Worm (Caenorhabditis elegans) whole organism, mixed stage, embryonic: ENCODE results near the gene K02F6.7.

ENCODE experiments used
- M03D4.4 ChIP-seq: sonication (generic microtip); optimal IDR thresholded peaks from 2 replicates; lab custom pipeline; 2017; ENCODE audit warnings: mild to moderate bottlenecking, missing genetic modification characterization, missing compliant biosample characterization
- bed-3 ChIP-seq: fragments of 200-800 bp; sonication (Bioruptor generic); optimal IDR thresholded peaks from 3 replicates; lab custom pipeline; 2018; ENCODE audit warnings: mild to moderate bottlenecking, missing genetic modification characterization, moderate library complexity, missing compliant biosample characterization
- blmp-1 ChIP-seq: fragments of 150-350 bp; optimal IDR thresholded peaks from 2 replicates; lab custom pipeline; 2014; ENCODE audit warnings: missing biosample characterization, missing genetic modification characterization
- ceh-43 ChIP-seq: fragments of 200-800 bp; sonication (Bioruptor generic); optimal IDR thresholded peaks from 2 replicates; lab custom pipeline; 2018; ENCODE audit warnings: mild to moderate bottlenecking, missing genetic modification characterization, moderate library complexity, missing compliant biosample characterization
- ceh-83 ChIP-seq: fragments of 200-800 bp; sonication (Bioruptor generic); optimal IDR thresholded peaks from 2 replicates; lab custom pipeline; 2018; ENCODE audit warnings: mild to moderate bottlenecking, missing genetic modification characterization, missing compliant biosample characterization
- ces-1 ChIP-seq: fragments of 150-350 bp; optimal IDR thresholded peaks from 2 replicates; lab custom pipeline; 2014; ENCODE audit warnings: missing biosample characterization, missing genetic modification reagents, missing genetic modification characterization
- drap-1 ChIP-seq: fragments of 200-800 bp; sonication (Bioruptor generic); optimal IDR thresholded peaks from 3 replicates; lab custom pipeline; 2018; ENCODE audit warnings: mild to moderate bottlenecking, missing genetic modification characterization, missing compliant biosample characterization
- elt-1 ChIP-seq: sonication (generic microtip); optimal IDR thresholded peaks from 2 replicates; lab custom pipeline; 2017; ENCODE audit warnings: missing genetic modification characterization, mild to moderate bottlenecking, missing compliant biosample characterization, antibody characterized with exemption, moderate library complexity, borderline replicate concordance; ENCODE audit not compliant: insufficient read depth
- elt-3 ChIP-seq: fragments of 150-350 bp; optimal IDR thresholded peaks from 2 replicates; lab custom pipeline; 2014; ENCODE audit warnings: missing biosample characterization, missing genetic modification characterization
- ham-2 ChIP-seq: fragments of 200-800 bp; sonication (Bioruptor generic); optimal IDR thresholded peaks from 2 replicates; lab custom pipeline; 2018; ENCODE audit warnings: mild to moderate bottlenecking, missing genetic modification characterization, missing compliant biosample characterization
- hlh-1 ChIP-seq: fragments of 150-350 bp; optimal IDR thresholded peaks from 2 replicates; lab custom pipeline; 2014; ENCODE audit warnings: missing biosample characterization, missing genetic modification reagents, missing genetic modification characterization
- lin-13 ChIP-seq: fragments of 150-350 bp; optimal IDR thresholded peaks from 2 replicates; lab custom pipeline; 2014; ENCODE audit warnings: missing biosample characterization, missing genetic modification characterization
- lin-32 ChIP-seq: fragments of 200-800 bp; sonication (Bioruptor generic); optimal IDR thresholded peaks from 2 replicates; lab custom pipeline; 2018; ENCODE audit warnings: mild to moderate bottlenecking, missing genetic modification characterization, missing compliant biosample characterization
- lsy-2 ChIP-seq: fragments of 150-350 bp; optimal IDR thresholded peaks from 2 replicates; lab custom pipeline; 2014; ENCODE audit warnings: missing biosample characterization, missing genetic modification characterization
- mab-5 ChIP-seq: fragments of 150-350 bp; optimal IDR thresholded peaks from 2 replicates; lab custom pipeline; 2014; ENCODE audit warnings: missing biosample characterization, missing genetic modification characterization
- mep-1 ChIP-seq: fragments of 150-350 bp; optimal IDR thresholded peaks from 2 replicates; lab custom pipeline; 2017; ENCODE audit warnings: missing biosample characterization, missing genetic modification reagents, missing genetic modification characterization, inconsistent platforms
- mls-2 ChIP-seq: sonication (generic microtip); optimal IDR thresholded peaks from 2 replicates; lab custom pipeline; 2016; ENCODE audit warnings: mild to moderate bottlenecking, missing genetic modification characterization, moderate library complexity, missing compliant biosample characterization
- nhr-12 ChIP-seq: fragments of 150-350 bp; optimal IDR thresholded peaks from 2 replicates; lab custom pipeline; 2014; ENCODE audit warnings: missing biosample characterization, missing genetic modification characterization
- nhr-2 ChIP-seq: fragments of 150-350 bp; optimal IDR thresholded peaks from 2 replicates; lab custom pipeline; 2014; ENCODE audit warnings: missing biosample characterization, missing genetic modification characterization
- nhr-237 ChIP-seq: fragments of 150-350 bp; optimal IDR thresholded peaks from 2 replicates; lab custom pipeline; 2014; ENCODE audit warnings: missing biosample characterization, missing genetic modification characterization
- nhr-28 ChIP-seq: fragments of 150-350 bp; optimal IDR thresholded peaks from 2 replicates; lab custom pipeline; 2014; ENCODE audit warnings: missing biosample characterization, missing genetic modification characterization
- nhr-76 ChIP-seq: sonication (generic microtip); optimal IDR thresholded peaks from 2 replicates; lab custom pipeline; 2017; ENCODE audit warnings: missing biosample characterization, missing genetic modification characterization
- pha-4 ChIP-seq: fragments of 150-350 bp; optimal IDR thresholded peaks from 2 replicates; lab custom pipeline; 2018; ENCODE audit warnings: missing biosample characterization, missing genetic modification reagents, missing genetic modification characterization
- sem-2 ChIP-seq: fragments of 200-800 bp; sonication (Bioruptor generic); optimal IDR thresholded peaks from 2 replicates; lab custom pipeline; 2018; ENCODE audit warnings: mild to moderate bottlenecking, missing genetic modification characterization, missing compliant biosample characterization
- snpc-4 ChIP-seq: fragments of 150-350 bp; optimal IDR thresholded peaks from 2 replicates; lab custom pipeline; 2014; ENCODE audit warnings: missing biosample characterization, missing genetic modification characterization
- tbx-8 ChIP-seq: fragments of 200-800 bp; sonication (Bioruptor generic); optimal IDR thresholded peaks from 2 replicates; lab custom pipeline; 2018; ENCODE audit warnings: mild to moderate bottlenecking, missing genetic modification characterization, moderate library complexity, missing compliant biosample characterization
- unc-39 ChIP-seq: fragments of 150-350 bp; optimal IDR thresholded peaks from 2 replicates; lab custom pipeline; 2014; ENCODE audit warnings: missing biosample characterization, missing genetic modification characterization
- unc-62 ChIP-seq: fragments of 150-350 bp; optimal IDR thresholded peaks from 2 replicates; lab custom pipeline; 2014; ENCODE audit warnings: missing biosample characterization, missing genetic modification reagents, missing genetic modification characterization
- zip-8 ChIP-seq: fragments of 150-350 bp; optimal IDR thresholded peaks from 2 replicates; lab custom pipeline; 2014; ENCODE audit warnings: missing biosample characterization, missing genetic modification characterization
- ztf-11 ChIP-seq: fragments of 150-350 bp; optimal IDR thresholded peaks from 2 replicates; lab custom pipeline; 2014; ENCODE audit warnings: missing biosample characterization, missing genetic modification characterization

The K02F6.7 gene

ce11 chrII:2483507-2483906 lies 54.1 kb downstream of the K02F6.7 start, which contains the start of gene F53G2.13:
Gene F53G2.13, plus strand, starts transcription at chrII:2483807.
- no peak for TF ChIP-seq pha-4
- no peak for TF ChIP-seq snpc-4 (tag; lab: Kevin White, UChicago)
- no peak for TF ChIP-seq mab-5
- no peak for TF ChIP-seq elt-1
- TF ChIP-seq elt-3 (tag; lab: Kevin White, UChicago) = no peak
- TF ChIP-seq lin-32 = no peak
- TF ChIP-seq ham-2 (GFP tag; lab: Kevin White, UChicago) = no peak
- TF ChIP-seq nhr-237 (tag; lab: Kevin White, UChicago) = no peak
- TF ChIP-seq mls-2 (tag; lab: Kevin White, UChicago) = no peak
- TF ChIP-seq sem-2 = no peak

- TF ChIP-seq nhr-12 (tag; lab: Kevin White, UChicago) (no peak), mls-2 (tag; lab: Kevin White, UChicago) (no peak), unc-39 (no peak), ceh-43 (no peak)
These were observed 56.0 kb downstream of the K02F6.7 start, which contains the start of gene F53G2.2 for ce11 chrII:2481621-2482020. Gene F53G2.2, plus strand, starts transcription at chrII:2481921.

ce11 chrII:2480099-2480498 lies 57.6 kb downstream of the K02F6.7 start, which contains the start of gene F53G2.3:
Gene F53G2.3, plus strand, starts transcription at chrII:2480399.
- no peak for TF ChIP-seq nhr-28
- no peak for TF ChIP-seq elt-1
- no peak for TF ChIP-seq ztf-11
- no peak for TF ChIP-seq ceh-43
- TF ChIP-seq nhr-76 (tag; lab: Kevin White, UChicago) = no peak
- no peak for TF ChIP-seq nhr-12 (tag; lab: Kevin White, UChicago)
- TF ChIP-seq M03D4.4 (tag; lab: Kevin White, UChicago) = no peak
- no peak for TF ChIP-seq snpc-4 (tag; lab: Kevin White, UChicago)
- no peak for TF ChIP-seq ceh-83 (GFP tag; lab: Kevin White, UChicago)
- no peak for TF ChIP-seq elt-3 (tag; lab: Kevin White, UChicago)
- no peak for TF ChIP-seq mep-1 (tag; lab: Kevin White, UChicago)
- no peak for TF ChIP-seq hlh-1 (tag; lab: Kevin White, UChicago)
- TF ChIP-seq blmp-1 (tag; lab: Kevin White, UChicago) = no peak
- TF ChIP-seq unc-39 = no peak
- no peak for TF ChIP-seq lin-13
- no peak for TF ChIP-seq nhr-2 (tag; lab: Kevin White, UChicago)
- no peak for TF ChIP-seq mab-5
- TF ChIP-seq ham-2 (GFP tag; lab: Kevin White, UChicago) = no peak
- no peak for TF ChIP-seq drap-1 (GFP tag; lab: Kevin White, UChicago)

ce11 chrII:2479047-2479446 lies 58.6 kb downstream of the K02F6.7 start, which contains the start of gene F53G2.12:
Gene F53G2.12, minus strand, starts transcription at chrII:2479090.
- TF ChIP-seq hlh-1 (tag; lab: Kevin White, UChicago) = no peak
- TF ChIP-seq mls-2 (tag; lab: Kevin White, UChicago) = no peak
- no peak for TF ChIP-seq ceh-43
- no peak for TF ChIP-seq bed-3
- no peak for TF ChIP-seq pha-4
- no peak for TF ChIP-seq snpc-4 (tag; lab: Kevin White, UChicago)
- peak; percentile 38 for TF ChIP-seq ces-1 (GFP tag; lab: Kevin White, UChicago)
- TF ChIP-seq lin-13 = no peak
- TF ChIP-seq ceh-83 (GFP tag; lab: Kevin White, UChicago) = no peak

- TF ChIP-seq lsy-2 (tag; lab: Kevin White, UChicago) (no peak), ces-1 (GFP tag; lab: Kevin White, UChicago) (no peak), ceh-83 (GFP tag; lab: Kevin White, UChicago) (no peak), hlh-1 (tag; lab: Kevin White, UChicago) (no peak), tbx-8 (GFP tag; lab: Kevin White, UChicago) (no peak), unc-62 (GFP tag; lab: Kevin White, UChicago) (no peak), ztf-11 (no peak), zip-8 (tag; lab: Kevin White, UChicago) (no peak)
These were observed 59.1 kb downstream of the K02F6.7 start, which contains the start of gene mnat-1 for ce11 chrII:2478543-2478942. Gene mnat-1, minus strand, starts transcription at chrII:2478643.
